Worm (Caenorhabditis elegans): Measurements from ENCODE around the gene ZK1067.4.

Gene ZK1067.4

ce11 chrII:9181155-9181554 lies 29.0 kb upstream of the ZK1067.4 start:
- TF ChIP-seq dao-5 (tag; optimal IDR thresholded peaks at IDR 0.05) (no peak), W03F9.2 (tag; optimal IDR thresholded peaks at IDR 0.05) (no peak), him-1 (tag; optimal IDR thresholded peaks at IDR 0.05) (no peak)

- TF ChIP-seq W03F9.2 (tag; optimal IDR thresholded peaks at IDR 0.05) (no peak), dao-5 (tag; optimal IDR thresholded peaks at IDR 0.05) (no peak), him-1 (tag; optimal IDR thresholded peaks at IDR 0.05) (no peak)
These were observed 24.3 kb upstream of the ZK1067.4 start for ce11 chrII:9185915-9186314.

- no peak for TF ChIP-seq W03F9.2 (tag; optimal IDR thresholded peaks at IDR 0.05)
- TF ChIP-seq him-1 (tag; optimal IDR thresholded peaks at IDR 0.05): no peak
- no peak for TF ChIP-seq dao-5 (tag; optimal IDR thresholded peaks at IDR 0.05)
These were observed 21.8 kb upstream of the ZK1067.4 start, which contains the start of gene sym-2 for ce11 chrII:9188380-9188779. Gene sym-2 (minus strand): TSS chrII:9188480.

ce11 chrII:9189648-9190047 lies 20.5 kb upstream of the ZK1067.4 start:
- no peak for TF ChIP-seq him-1 (tag; optimal IDR thresholded peaks at IDR 0.05)
- no peak for TF ChIP-seq dao-5 (tag; optimal IDR thresholded peaks at IDR 0.05)
- no peak for TF ChIP-seq W03F9.2 (tag; optimal IDR thresholded peaks at IDR 0.05)

ce11 chrII:9190513-9191099 lies 19.6 kb upstream of the ZK1067.4 start:
- no peak for TF ChIP-seq him-1 (tag; optimal IDR thresholded peaks at IDR 0.05)
- TF ChIP-seq W03F9.2 (tag; optimal IDR thresholded peaks at IDR 0.05): no peak
- no peak for TF ChIP-seq dao-5 (tag; optimal IDR thresholded peaks at IDR 0.05)

ce11 chrII:9194195-9194594 lies 16.0 kb upstream of the ZK1067.4 start, which contains the start of gene twk-4:
Gene twk-4 (minus strand): TSS chrII:9194295.
- TF ChIP-seq dao-5 (tag; optimal IDR thresholded peaks at IDR 0.05) (no peak), W03F9.2 (tag; optimal IDR thresholded peaks at IDR 0.05) (no peak), him-1 (tag; optimal IDR thresholded peaks at IDR 0.05) (no peak)

ce11 chrII:9196325-9196724 lies 13.9 kb upstream of the ZK1067.4 start:
- peak; percentile 44 for TF ChIP-seq W03F9.2 (tag; optimal IDR thresholded peaks at IDR 0.05)
- no peak for TF ChIP-seq him-1 (tag; optimal IDR thresholded peaks at IDR 0.05)

ce11 chrII:9197212-9197611 lies 13.0 kb upstream of the ZK1067.4 start, which contains the start of gene let-23:
Gene let-23 (plus strand): TSS chrII:9197512.
- TF ChIP-seq him-1 (tag; optimal IDR thresholded peaks at IDR 0.05) (no peak), W03F9.2 (tag; optimal IDR thresholded peaks at IDR 0.05) (no peak), dao-5 (tag; optimal IDR thresholded peaks at IDR 0.05) (no peak)

ce11 chrII:9211684-9212083 lies 1.5 kb downstream of the ZK1067.4 start:
- TF ChIP-seq W03F9.2 (tag; optimal IDR thresholded peaks at IDR 0.05) (no peak), him-1 (tag; optimal IDR thresholded peaks at IDR 0.05) (no peak), dao-5 (tag; optimal IDR thresholded peaks at IDR 0.05) (no peak)

- TF ChIP-seq dao-5 (tag; optimal IDR thresholded peaks at IDR 0.05): no peak
- no peak for TF ChIP-seq him-1 (tag; optimal IDR thresholded peaks at IDR 0.05)
- peak; percentile 46 for TF ChIP-seq W03F9.2 (tag; optimal IDR thresholded peaks at IDR 0.05)
These were observed 3.0 kb downstream of the ZK1067.4 start, which contains the start of gene znfx-1 for ce11 chrII:9213055-9213708. Gene znfx-1 (plus strand): TSS chrII:9213658.

ce11 chrII:9222969-9223368 lies 12.8 kb downstream of the ZK1067.4 start, which contains the start of gene ZK1067.3:
Gene ZK1067.3 (plus strand): TSS chrII:9223269.
- TF ChIP-seq W03F9.2 (tag; optimal IDR thresholded peaks at IDR 0.05) (no peak), dao-5 (tag; optimal IDR thresholded peaks at IDR 0.05) (no peak), him-1 (tag; optimal IDR thresholded peaks at IDR 0.05) (no peak)

- TF ChIP-seq him-1 (tag; optimal IDR thresholded peaks at IDR 0.05) (no peak), dao-5 (tag; optimal IDR thresholded peaks at IDR 0.05) (no peak), W03F9.2 (tag; optimal IDR thresholded peaks at IDR 0.05) (no peak)
These were observed 17.0 kb downstream of the ZK1067.4 start, which contains the start of gene abu-14 for ce11 chrII:9227134-9227533. Gene abu-14 (minus strand): TSS chrII:9227214.

- TF ChIP-seq him-1 (tag; optimal IDR thresholded peaks at IDR 0.05) (no peak), W03F9.2 (tag; optimal IDR thresholded peaks at IDR 0.05) (no peak), dao-5 (tag; optimal IDR thresholded peaks at IDR 0.05) (no peak)
These were observed 21.1 kb downstream of the ZK1067.4 start, which contains the start of gene gst-13 for ce11 chrII:9231240-9231639. Gene gst-13 (plus strand): TSS chrII:9231457.

ce11 chrII:9232493-9232892 lies 22.3 kb downstream of the ZK1067.4 start:
- TF ChIP-seq W03F9.2 (tag; optimal IDR thresholded peaks at IDR 0.05): no peak
- TF ChIP-seq him-1 (tag; optimal IDR thresholded peaks at IDR 0.05): no peak
- no peak for TF ChIP-seq dao-5 (tag; optimal IDR thresholded peaks at IDR 0.05)

Measured in whole organism, L4/young adult.